2 fruit fly cellular contexts compared by ENCODE assay signal in the genomic region with DNA sequence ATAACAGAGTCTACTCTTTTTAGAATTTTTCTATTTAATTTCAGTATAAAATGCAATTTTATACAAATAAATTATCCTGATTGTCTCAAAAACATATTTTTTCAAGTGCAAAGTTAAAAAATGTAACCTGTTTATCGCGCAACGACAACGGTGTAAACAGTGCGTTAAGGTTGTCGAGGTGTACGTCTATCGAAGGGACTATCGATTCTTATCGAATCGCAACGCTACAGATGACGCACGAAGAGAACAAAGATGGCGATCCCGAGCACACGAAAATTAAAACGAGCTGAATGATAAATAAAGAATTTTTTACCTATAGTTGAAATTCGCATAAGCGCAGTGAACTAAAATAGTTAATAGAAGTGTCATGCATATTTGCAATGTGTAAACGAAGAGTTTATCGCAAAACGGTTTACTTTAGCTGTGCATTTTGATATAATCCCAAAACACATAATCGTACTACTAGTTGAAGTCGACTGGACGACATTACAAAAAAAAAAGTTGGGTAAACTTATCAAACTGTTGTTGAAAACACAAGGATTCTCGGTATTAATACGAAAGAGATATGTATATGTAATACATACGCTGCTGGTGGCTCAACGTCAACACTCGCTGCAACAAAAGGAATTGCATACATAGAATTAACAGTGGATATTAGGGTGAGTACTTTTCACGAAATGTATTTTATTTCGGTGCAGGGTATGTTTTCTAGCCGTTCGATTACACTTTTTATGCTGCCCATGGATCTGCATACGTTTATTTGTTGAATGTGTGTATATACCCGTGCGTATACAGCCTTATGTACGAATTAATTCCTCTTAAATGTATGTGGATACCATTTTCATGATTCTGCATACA.
TF ChIP-seq lines count a peak whose summit lies in the region.

A gene (plus strand): TSS at position 237 of the 858 bp plus-strand sequence.

TF ChIP-seq in whole organism, embryonic, 481 proteins besides CTCF, POLR2A, EP300 and RAD21 (continued from another document and continues in another):
- peak; percentile 41 for TF ChIP-seq HmgZ (tag; optimal IDR thresholded peaks at IDR 0.05; lab: Kevin White, UChicago)
- peak; percentile 45 for TF ChIP-seq al (GFP tag; IDR thresholded peaks at IDR 0.05; lab: Robert Waterston, UW)
- TF ChIP-seq CG17186 (GFP tag; optimal IDR thresholded peaks at IDR 0.05; lab: Kevin White, UChicago): peak; percentile 79
- no peak for TF ChIP-seq Abd-B (GFP tag; optimal IDR thresholded peaks at IDR 0.05; lab: Kevin White, UChicago)
- TF ChIP-seq CG1233 (GFP tag; optimal IDR thresholded peaks at IDR 0.05; lab: Kevin White, UChicago): no peak
- no peak for TF ChIP-seq gcm2 (GFP tag; optimal IDR thresholded peaks at IDR 0.05; lab: Kevin White, UChicago)
- TF ChIP-seq CG10147 (GFP tag; optimal IDR thresholded peaks at IDR 0.05; lab: Kevin White, UChicago): no peak
- no peak for TF ChIP-seq eyg (GFP tag; optimal IDR thresholded peaks at IDR 0.05; lab: Kevin White, UChicago)
- TF ChIP-seq Lim3 (GFP tag; IDR thresholded peaks at IDR 0.05; lab: Robert Waterston, UW): no peak
- peak; percentile 20 for TF ChIP-seq emc (GFP tag; optimal IDR thresholded peaks at IDR 0.05; lab: Kevin White, UChicago)
- TF ChIP-seq PHDP (tag; optimal IDR thresholded peaks at IDR 0.05; lab: Kevin White, UChicago): peak; percentile 68
- peak; percentile 44 to 55 for TF ChIP-seq chif (GFP tag; optimal IDR thresholded peaks at IDR 0.05; lab: Kevin White, UChicago)
- no peak for TF ChIP-seq NC2α (GFP tag; optimal IDR thresholded peaks at IDR 0.05; lab: Kevin White, UChicago)
- TF ChIP-seq Eip74EF (GFP tag; optimal IDR thresholded peaks at IDR 0.05; lab: Kevin White, UChicago): peak in 1 of 2 experiments; percentile 70
- TF ChIP-seq CG10321 (GFP tag; IDR thresholded peaks at IDR 0.05; lab: Robert Waterston, UW): no peak
- TF ChIP-seq klu (GFP tag; IDR thresholded peaks at IDR 0.05; lab: Robert Waterston, UW): no peak
- peak; percentile 69 for TF ChIP-seq zfh2 (GFP tag; optimal IDR thresholded peaks at IDR 0.05; lab: Kevin White, UChicago)
- no peak for TF ChIP-seq CG43689 (GFP tag; IDR thresholded peaks at IDR 0.05; lab: Robert Waterston, UW)
- peak; percentile 53 for TF ChIP-seq HmgD (GFP tag; optimal IDR thresholded peaks at IDR 0.05; lab: Kevin White, UChicago)
- no peak for TF ChIP-seq D (optimal IDR thresholded peaks at IDR 0.05; lab: Kevin White, UChicago)
- TF ChIP-seq D (GFP tag; optimal IDR thresholded peaks at IDR 0.05; lab: Kevin White, UChicago): no peak
- TF ChIP-seq danr (GFP tag; IDR thresholded peaks at IDR 0.05; lab: Robert Waterston, UW): no peak
- peak; percentile 73 for TF ChIP-seq pho (GFP tag; optimal IDR thresholded peaks at IDR 0.05; lab: Kevin White, UChicago)
- no peak for TF ChIP-seq CG12769 (tag; optimal IDR thresholded peaks at IDR 0.05; lab: Kevin White, UChicago)
- TF ChIP-seq Sin3A (optimal IDR thresholded peaks at IDR 0.05; lab: Kevin White, UChicago): no peak
- TF ChIP-seq lola (GFP tag; optimal IDR thresholded peaks at IDR 0.05; lab: Kevin White, UChicago): peak in 2 of 3 experiments; percentile 42 to 92
- no peak for TF ChIP-seq CG7745 (tag; optimal IDR thresholded peaks at IDR 0.05; lab: Kevin White, UChicago)
- peak; percentile 49 for TF ChIP-seq onecut (GFP tag; IDR thresholded peaks at IDR 0.05; lab: Robert Waterston, UW)
- no peak for TF ChIP-seq gcm (GFP tag; optimal IDR thresholded peaks at IDR 0.05; lab: Kevin White, UChicago)
- peak; percentile 63 for TF ChIP-seq NC2β (GFP tag; optimal IDR thresholded peaks at IDR 0.05; lab: Kevin White, UChicago)
- peak in 1 of 2 experiments; percentile 43 for TF ChIP-seq Dfd (GFP tag; optimal IDR thresholded peaks at IDR 0.05; lab: Kevin White, UChicago)
- peak; percentile 75; the same call in 1 of the 2 replicates for TF ChIP-seq CG9932 (GFP tag; IDR thresholded peaks at IDR 0.05; lab: Robert Waterston, UW)
- TF ChIP-seq CG3281 (GFP tag; optimal IDR thresholded peaks at IDR 0.05; lab: Kevin White, UChicago): peak; percentile 10
- peak; percentile 75 for TF ChIP-seq vvl (GFP tag; IDR thresholded peaks at IDR 0.05; lab: Robert Waterston, UW)
- TF ChIP-seq CG34376 (GFP tag; optimal IDR thresholded peaks at IDR 0.05; lab: Kevin White, UChicago): peak; percentile 16
- no peak for TF ChIP-seq CG5180 (GFP tag; optimal IDR thresholded peaks at IDR 0.05; lab: Kevin White, UChicago)
- TF ChIP-seq Atf3 (GFP tag; optimal IDR thresholded peaks at IDR 0.05; lab: Kevin White, UChicago): peak; percentile 72
- no peak for TF ChIP-seq sima (GFP tag; optimal IDR thresholded peaks at IDR 0.05; lab: Kevin White, UChicago)
- TF ChIP-seq schlank (tag; optimal IDR thresholded peaks at IDR 0.05; lab: Kevin White, UChicago): peak; percentile 9
- peak; percentile 49; the same call in 1 of the 2 replicates for TF ChIP-seq Bgb (GFP tag; IDR thresholded peaks at IDR 0.05; lab: Robert Waterston, UW; ENCODE audit: partially characterized antibody)
- peak; percentile 3 for TF ChIP-seq CG7271 (tag; optimal IDR thresholded peaks at IDR 0.05; lab: Kevin White, UChicago)
- TF ChIP-seq Nf-YC (tag; optimal IDR thresholded peaks at IDR 0.05; lab: Kevin White, UChicago): peak; percentile 52
- TF ChIP-seq CG9437 (GFP tag; optimal IDR thresholded peaks at IDR 0.05; lab: Kevin White, UChicago): peak; percentile 43
- TF ChIP-seq repo (GFP tag; optimal IDR thresholded peaks at IDR 0.05; lab: Kevin White, UChicago): no peak
- peak; percentile 46 for TF ChIP-seq sd (tag; optimal IDR thresholded peaks at IDR 0.05; lab: Kevin White, UChicago)
- peak; percentile 35 for TF ChIP-seq CG10979 (tag; optimal IDR thresholded peaks at IDR 0.05; lab: Kevin White, UChicago)
- TF ChIP-seq TFAM (GFP tag; optimal IDR thresholded peaks at IDR 0.05; lab: Kevin White, UChicago): no peak
- peak; percentile 10 for TF ChIP-seq CG10462 (GFP tag; optimal IDR thresholded peaks at IDR 0.05; lab: Kevin White, UChicago)
- TF ChIP-seq fd96Cb (tag; optimal IDR thresholded peaks at IDR 0.05; lab: Kevin White, UChicago): peak; percentile 64
- peak; percentile 61 for TF ChIP-seq Ada2b (GFP tag; IDR thresholded peaks at IDR 0.05; lab: Robert Waterston, UW)
- peak; percentile 22 for TF ChIP-seq CG12942 (GFP tag; optimal IDR thresholded peaks at IDR 0.05; lab: Kevin White, UChicago)
- peak; percentile 43 for TF ChIP-seq CrebB (tag; optimal IDR thresholded peaks at IDR 0.05; lab: Kevin White, UChicago)
- no peak for TF ChIP-seq CG4328 (GFP tag; optimal IDR thresholded peaks at IDR 0.05; lab: Kevin White, UChicago)
- TF ChIP-seq Dek (tag; optimal IDR thresholded peaks at IDR 0.05; lab: Kevin White, UChicago): peak; percentile 65
- peak; percentile 73 for TF ChIP-seq Hsf (GFP tag; optimal IDR thresholded peaks at IDR 0.05; lab: Kevin White, UChicago)
- no peak for TF ChIP-seq mld (GFP tag; IDR thresholded peaks at IDR 0.05; lab: Robert Waterston, UW; ENCODE audit: partially characterized antibody)
- TF ChIP-seq Dref (GFP tag; IDR thresholded peaks at IDR 0.05; lab: Robert Waterston, UW): peak; percentile 92
- TF ChIP-seq CG4360 (GFP tag; IDR thresholded peaks at IDR 0.05; lab: Robert Waterston, UW): no peak
- TF ChIP-seq wdn (GFP tag; IDR thresholded peaks at IDR 0.05; lab: Robert Waterston, UW): peak; percentile 29; the same call in 1 of the 2 replicates
- no peak for TF ChIP-seq tup (GFP tag; optimal IDR thresholded peaks at IDR 0.05; lab: Kevin White, UChicago)
- no peak for TF ChIP-seq dan (GFP tag; IDR thresholded peaks at IDR 0.05; lab: Robert Waterston, UW)

TF ChIP-seq in whole organism, prepupa, 60 proteins besides CTCF, POLR2A, EP300 and RAD21 (continued from another document):
- peak; percentile 8 for TF ChIP-seq dac (GFP tag; optimal IDR thresholded peaks at IDR 0.05; lab: Kevin White, UChicago)
- TF ChIP-seq achi (GFP tag; optimal IDR thresholded peaks at IDR 0.05; lab: Kevin White, UChicago): peak; percentile 45
- no peak for TF ChIP-seq CG11762 (GFP tag; optimal IDR thresholded peaks at IDR 0.05; lab: Kevin White, UChicago; ENCODE audit: insufficient read depth)
- peak; percentile 38 for TF ChIP-seq acj6 (GFP tag; optimal IDR thresholded peaks at IDR 0.05; lab: Kevin White, UChicago)
- TF ChIP-seq fkh (GFP tag; optimal IDR thresholded peaks at IDR 0.05; lab: Kevin White, UChicago): peak; percentile 47
- peak; percentile 24 for TF ChIP-seq CG7368 (GFP tag; optimal IDR thresholded peaks at IDR 0.05; lab: Kevin White, UChicago)
- peak; percentile 50 for TF ChIP-seq cyc (GFP tag; optimal IDR thresholded peaks at IDR 0.05; lab: Kevin White, UChicago)
- no peak for TF ChIP-seq CG8319 (GFP tag; optimal IDR thresholded peaks at IDR 0.05; lab: Kevin White, UChicago)
- peak; percentile 17 for TF ChIP-seq Blimp-1 (GFP tag; optimal IDR thresholded peaks at IDR 0.05; lab: Kevin White, UChicago)
- TF ChIP-seq topi (GFP tag; optimal IDR thresholded peaks at IDR 0.05; lab: Kevin White, UChicago): peak; percentile 44
- no peak for TF ChIP-seq Lpt (GFP tag; optimal IDR thresholded peaks at IDR 0.05; lab: Kevin White, UChicago)
- peak; percentile 58 for TF ChIP-seq OdsH (GFP tag; optimal IDR thresholded peaks at IDR 0.05; lab: Kevin White, UChicago)
TF ChIP-seq in whole organism, prepupa: peak in this region for 35.
